Worm (Caenorhabditis elegans): ENCODE measurements around the gene acp-4.
A peak's percentile ranks its signal among the peaks of the same experiment; 100 is the strongest.

acp-4 gene

DNA sequence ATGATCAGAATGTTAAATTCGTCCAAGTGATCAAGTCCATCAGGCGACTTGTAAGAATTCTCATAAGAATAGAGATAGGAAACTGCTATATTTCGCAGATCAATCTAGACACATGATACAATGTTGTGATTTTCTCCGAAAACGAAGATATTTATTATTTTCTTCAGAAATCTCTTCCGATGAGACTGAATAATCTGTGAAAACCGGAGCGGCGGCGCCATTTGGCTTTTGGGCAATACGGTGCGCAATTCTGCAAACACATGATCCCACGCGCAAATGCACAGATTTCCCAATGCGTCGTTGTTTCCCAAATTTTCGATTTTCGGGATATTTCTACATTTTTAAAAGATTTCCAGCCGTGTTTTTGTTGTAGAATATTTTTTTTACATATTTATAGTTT, 7.3 kb upstream of the acp-4 start:
- TF ChIP-seq duxl-1 (tag; optimal IDR thresholded peaks at IDR 0.05; ENCODE audit: poor library complexity) = peak; percentile 39
- TF ChIP-seq daf-8 (GFP tag; IDR thresholded peaks at IDR 0.05) = no peak
- TF ChIP-seq F37D6.2 (tag; optimal IDR thresholded peaks at IDR 0.05) = no peak
- peak; percentile 57 for TF ChIP-seq dpl-1 (GFP tag; optimal IDR thresholded peaks at IDR 0.05)
- no peak for TF ChIP-seq lin-39 (tag; optimal IDR thresholded peaks at IDR 0.05)
- TF ChIP-seq dmd-6 (GFP tag; IDR thresholded peaks at IDR 0.05) = peak; percentile 9; the same call in 1 of the 2 replicates
- no peak for TF ChIP-seq vab-7 (GFP tag; IDR thresholded peaks at IDR 0.05)
- TF ChIP-seq Y48G9A.11 (GFP tag; IDR thresholded peaks at IDR 0.05) = peak; percentile 6; the same call in 1 of the 2 replicates
- TF ChIP-seq F26F4.8 (GFP tag; conservative IDR thresholded peaks at IDR 0.05) = no peak
- no peak for TF ChIP-seq mxl-3 (GFP tag; optimal IDR thresholded peaks at IDR 0.05)
- TF ChIP-seq fos-1 (tag; optimal IDR thresholded peaks at IDR 0.05) = no peak
- TF ChIP-seq dve-1 (tag; optimal IDR thresholded peaks at IDR 0.05; ENCODE audit: insufficient read depth) = peak; percentile 46
- TF ChIP-seq nhr-6 (tag; optimal IDR thresholded peaks at IDR 0.05) = no peak
- TF ChIP-seq hif-1 (tag; optimal IDR thresholded peaks at IDR 0.05) = peak in 1 of 2 experiments; percentile 5
- no peak for TF ChIP-seq dmd-9 (GFP tag; IDR thresholded peaks at IDR 0.05)
- no peak for TF ChIP-seq F49E8.2 (tag; optimal IDR thresholded peaks at IDR 0.05; ENCODE audit: borderline replicate concordance)
- TF ChIP-seq ZK337.2 (GFP tag; IDR thresholded peaks at IDR 0.05) = no peak
- TF ChIP-seq nhr-111 (GFP tag; optimal IDR thresholded peaks at IDR 0.05) = no peak
- no peak for TF ChIP-seq ama-1 (optimal IDR thresholded peaks at IDR 0.05)
- no peak for TF ChIP-seq spr-3 (GFP tag; optimal IDR thresholded peaks at IDR 0.05)
- TF ChIP-seq daf-16 (GFP tag; optimal IDR thresholded peaks at IDR 0.05) = no peak
- TF ChIP-seq daf-16 (tag; optimal IDR thresholded peaks at IDR 0.05) = no peak
- TF ChIP-seq T26A8.4 (GFP tag; IDR thresholded peaks at IDR 0.05) = peak; percentile 23; the same call in 1 of the 2 replicates
- TF ChIP-seq daf-12 (tag; optimal IDR thresholded peaks at IDR 0.05) = no peak
- no peak for TF ChIP-seq tra-1 (GFP tag; IDR thresholded peaks at IDR 0.05)
- TF ChIP-seq gei-8 (GFP tag; optimal IDR thresholded peaks at IDR 0.05) = no peak
- no peak for TF ChIP-seq nhr-11 (tag; optimal IDR thresholded peaks at IDR 0.05)
- TF ChIP-seq nhr-28 (tag; optimal IDR thresholded peaks at IDR 0.05) = peak; percentile 74
- no peak for TF ChIP-seq Y5F2A.4 (GFP tag; optimal IDR thresholded peaks at IDR 0.05)
- TF ChIP-seq mes-2 (tag; optimal IDR thresholded peaks at IDR 0.05; ENCODE audit: poor library complexity, severe bottlenecking) = peak; percentile 69
- TF ChIP-seq egl-43 (GFP tag; IDR thresholded peaks at IDR 0.05) = no peak
- TF ChIP-seq egl-27 (tag; optimal IDR thresholded peaks at IDR 0.05) = no peak
- TF ChIP-seq lim-7 (GFP tag; IDR thresholded peaks at IDR 0.05) = no peak
- no peak for TF ChIP-seq lin-15B (tag; optimal IDR thresholded peaks at IDR 0.05)
- TF ChIP-seq ceh-44 (GFP tag; IDR thresholded peaks at IDR 0.05) = no peak
- TF ChIP-seq attf-4 (tag; optimal IDR thresholded peaks at IDR 0.05) = no peak
- TF ChIP-seq nhr-76 (tag; optimal IDR thresholded peaks at IDR 0.05) = no peak
- peak; percentile 26 for TF ChIP-seq hlh-11 (tag; optimal IDR thresholded peaks at IDR 0.05)
- TF ChIP-seq saeg-2 (GFP tag; IDR thresholded peaks at IDR 0.05) = no peak
- TF ChIP-seq rbr-2 (tag; optimal IDR thresholded peaks at IDR 0.05) = peak; percentile 32
- no peak for TF ChIP-seq nhr-77 (tag; optimal IDR thresholded peaks at IDR 0.05)
- TF ChIP-seq pha-4 (GFP tag; IDR thresholded peaks at IDR 0.05) = no peak
- TF ChIP-seq pha-4 (tag; optimal IDR thresholded peaks at IDR 0.05) = no peak
- TF ChIP-seq pqm-1 (tag; optimal IDR thresholded peaks at IDR 0.05) = no peak
- TF ChIP-seq mdt-29 (GFP tag; IDR thresholded peaks at IDR 0.05) = no peak
- no peak for TF ChIP-seq fkh-10 (GFP tag; optimal IDR thresholded peaks at IDR 0.05)
- peak; percentile 60 for TF ChIP-seq lin-38 (GFP tag; IDR thresholded peaks at IDR 0.05)
- no peak for TF ChIP-seq zag-1 (tag; optimal IDR thresholded peaks at IDR 0.05)
- peak in 1 of 2 experiments; percentile 91 for TF ChIP-seq lsy-2 (tag; optimal IDR thresholded peaks at IDR 0.05)
- no peak for TF ChIP-seq arid-1 (GFP tag; conservative IDR thresholded peaks at IDR 0.05)
- no peak for TF ChIP-seq R02D3.7 (tag; optimal IDR thresholded peaks at IDR 0.05)
- TF ChIP-seq mep-1 (tag; optimal IDR thresholded peaks at IDR 0.05) = peak; percentile 48
- no peak for TF ChIP-seq spr-1 (tag; optimal IDR thresholded peaks at IDR 0.05)
